Worm (Caenorhabditis elegans) whole organism, L4 larva: Measurements from ENCODE around the gene C35D10.8.

ENCODE experiments used
- aly-2 ChIP-seq: sonication (generic microtip); optimal IDR thresholded peaks from 2 replicates; lab custom pipeline; 2018; ENCODE audit warnings: missing biosample characterization, missing genetic modification characterization
- attf-4 ChIP-seq: sonication (generic microtip); optimal IDR thresholded peaks from 3 replicates; lab custom pipeline; 2017; ENCODE audit warnings: missing biosample characterization, missing genetic modification characterization
- ceh-82 ChIP-seq: sonication (generic microtip); optimal IDR thresholded peaks from 2 replicates; lab custom pipeline; 2017; ENCODE audit warnings: missing biosample characterization, missing genetic modification characterization
- hlh-11 ChIP-seq: fragments of 200-800 bp; sonication (Bioruptor generic); optimal IDR thresholded peaks from 2 replicates; lab custom pipeline; 2018; ENCODE audit warnings: mild to moderate bottlenecking, missing genetic modification characterization, missing compliant biosample characterization
- nhr-11 ChIP-seq: fragments of 150-350 bp; optimal IDR thresholded peaks from 2 replicates; lab custom pipeline; 2014; ENCODE audit warnings: missing biosample characterization, missing genetic modification characterization
- nhr-25 ChIP-seq: sonication (generic microtip); optimal IDR thresholded peaks from 2 replicates; lab custom pipeline; 2017; ENCODE audit warnings: missing genetic modification characterization, mild to moderate bottlenecking, missing compliant biosample characterization, antibody characterized with exemption, moderate library complexity, borderline replicate concordance; ENCODE audit not compliant: insufficient read depth
- nhr-76 ChIP-seq: fragments of 150-350 bp; optimal IDR thresholded peaks from 2 replicates; lab custom pipeline; 2014; ENCODE audit warnings: missing biosample characterization, missing genetic modification characterization
- zag-1 ChIP-seq: fragments of 150-350 bp; optimal IDR thresholded peaks from 2 replicates; lab custom pipeline; 2014; ENCODE audit warnings: missing biosample characterization, missing genetic modification characterization

DNA sequence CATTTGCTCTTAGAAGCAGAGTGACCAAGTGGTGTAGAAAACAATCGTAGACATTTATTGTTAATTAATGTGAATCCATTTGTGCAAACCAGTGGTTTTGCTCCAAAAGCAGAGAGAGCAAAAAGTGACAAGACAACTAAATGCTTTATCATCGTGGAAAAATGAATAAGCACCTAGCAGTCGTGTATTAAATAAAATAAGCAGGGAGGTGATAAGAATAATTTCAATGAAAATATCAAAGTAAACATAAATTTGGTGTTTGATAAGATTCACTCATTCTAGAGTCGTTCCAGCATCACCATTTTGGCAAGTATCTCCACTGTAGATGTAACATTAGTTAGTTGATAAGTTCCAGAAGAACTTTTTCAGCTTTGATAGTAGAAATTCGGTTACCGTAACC is 32.3 kb downstream of the C35D10.8 start, which contains the start of gene clec-6:
- TF ChIP-seq attf-4 (tag; lab: Kevin White, UChicago) (no peak), hlh-11 (tag; lab: Kevin White, UChicago) (no peak), nhr-76 (tag; lab: Kevin White, UChicago) (no peak), nhr-11 (tag; lab: Kevin White, UChicago) (no peak), ceh-82 (no peak), zag-1 (tag; lab: Kevin White, UChicago) (no peak), aly-2 (tag; lab: Kevin White, UChicago) (no peak), nhr-25 (tag; lab: Kevin White, UChicago) (no peak)
